Worm (Caenorhabditis elegans) whole organism, late embryonic: ENCODE measurements around the gene F52B11.5.

Experiments used
- C08G9.2 ChIP-seq: sonication (generic microtip); optimal IDR thresholded peaks from 2 replicates; lab custom pipeline; 2016; ENCODE audit warnings: mild to moderate bottlenecking, missing genetic modification characterization, moderate library complexity, missing compliant biosample characterization
- C38D4.7 ChIP-seq: fragments of 200-800 bp; sonication (Bioruptor generic); optimal IDR thresholded peaks from 2 replicates; lab custom pipeline; 2018; ENCODE audit warnings: mild to moderate bottlenecking, missing genetic modification characterization, moderate library complexity, missing compliant biosample characterization
- K09A11.1 ChIP-seq: sonication (generic microtip); optimal IDR thresholded peaks from 2 replicates; lab custom pipeline; 2017; ENCODE audit warnings: antibody characterized with exemption, mild to moderate bottlenecking, missing genetic modification characterization, missing compliant biosample characterization; ENCODE audit not compliant: insufficient read depth
- T23F11.4 ChIP-seq: fragments of 200-800 bp; sonication (Bioruptor generic); optimal IDR thresholded peaks from 2 replicates; lab custom pipeline; 2018; ENCODE audit warnings: mild to moderate bottlenecking, missing genetic modification characterization, missing compliant biosample characterization
- ahr-1 ChIP-seq: sonication (generic microtip); optimal IDR thresholded peaks from 2 replicates; lab custom pipeline; 2016; ENCODE audit warnings: missing genetic modification characterization, missing compliant biosample characterization
- ceh-19 ChIP-seq: fragments of 200-800 bp; sonication (Bioruptor generic); optimal IDR thresholded peaks from 2 replicates; lab custom pipeline; 2018; ENCODE audit warnings: mild to moderate bottlenecking, missing genetic modification characterization, missing compliant biosample characterization
- ceh-24 ChIP-seq: sonication (generic microtip); optimal IDR thresholded peaks from 2 replicates; lab custom pipeline; 2016; ENCODE audit warnings: mild to moderate bottlenecking, missing genetic modification characterization, missing compliant biosample characterization
- ceh-30 ChIP-seq: fragments of 150-350 bp; optimal IDR thresholded peaks from 2 replicates; lab custom pipeline; 2014; ENCODE audit warnings: missing biosample characterization, missing genetic modification characterization
- ceh-31 ChIP-seq: sonication (generic microtip); optimal IDR thresholded peaks from 2 replicates; lab custom pipeline; 2016; ENCODE audit warnings: missing genetic modification characterization, missing compliant biosample characterization
- ceh-34 ChIP-seq: sonication (generic microtip); optimal IDR thresholded peaks from 2 replicates; lab custom pipeline; 2016; ENCODE audit warnings: mild to moderate bottlenecking, missing genetic modification characterization, missing compliant biosample characterization
- ceh-48 ChIP-seq: sonication (generic microtip); optimal IDR thresholded peaks from 2 replicates; lab custom pipeline; 2016; ENCODE audit warnings: missing genetic modification characterization, inconsistent platforms, missing compliant biosample characterization
- ceh-6 ChIP-seq: fragments of 200-800 bp; sonication (Bioruptor generic); optimal IDR thresholded peaks from 2 replicates; lab custom pipeline; 2018; ENCODE audit warnings: mild to moderate bottlenecking, missing genetic modification characterization, missing compliant biosample characterization
- ceh-9 ChIP-seq: sonication (generic microtip); optimal IDR thresholded peaks from 2 replicates; lab custom pipeline; 2016; ENCODE audit warnings: mild to moderate bottlenecking, missing genetic modification characterization, inconsistent platforms, missing compliant biosample characterization
- dmd-4 ChIP-seq: sonication (generic microtip); optimal IDR thresholded peaks from 2 replicates; lab custom pipeline; 2016; ENCODE audit warnings: borderline replicate concordance, missing genetic modification characterization, missing compliant biosample characterization
- dve-1 ChIP-seq: sonication (generic microtip); optimal IDR thresholded peaks from 2 replicates; lab custom pipeline; 2017; ENCODE audit warnings: antibody characterized with exemption, mild to moderate bottlenecking, missing genetic modification characterization, missing compliant biosample characterization
- elt-2 ChIP-seq: sonication (generic microtip); optimal IDR thresholded peaks from 2 replicates; lab custom pipeline; 2016; ENCODE audit warnings: missing genetic modification reagents, missing genetic modification characterization, missing compliant biosample characterization
- elt-4 ChIP-seq: sonication (generic microtip); optimal IDR thresholded peaks from 2 replicates; lab custom pipeline; 2016; ENCODE audit warnings: missing genetic modification characterization, missing compliant biosample characterization
- eyg-1 ChIP-seq: sonication (generic microtip); optimal IDR thresholded peaks from 2 replicates; lab custom pipeline; 2016; ENCODE audit warnings: missing genotype, missing genetic modification characterization, missing compliant biosample characterization
- fax-1 ChIP-seq: sonication (generic microtip); optimal IDR thresholded peaks from 2 replicates; lab custom pipeline; 2016; ENCODE audit warnings: missing genotype, missing genetic modification characterization, missing compliant biosample characterization
- fkh-10 ChIP-seq: fragments of 150-350 bp; optimal IDR thresholded peaks from 2 replicates; lab custom pipeline; 2014; ENCODE audit warnings: missing biosample characterization, missing genetic modification reagents, missing genetic modification characterization
- fkh-6 ChIP-seq: sonication (generic microtip); optimal IDR thresholded peaks from 2 replicates; lab custom pipeline; 2016; ENCODE audit warnings: missing genetic modification characterization, missing compliant biosample characterization
- hlh-13 ChIP-seq: fragments of 200-800 bp; sonication (Bioruptor generic); optimal IDR thresholded peaks from 2 replicates; lab custom pipeline; 2018; ENCODE audit warnings: mild to moderate bottlenecking, missing genetic modification characterization, missing compliant biosample characterization
- hlh-15 ChIP-seq: sonication (generic microtip); optimal IDR thresholded peaks from 2 replicates; lab custom pipeline; 2016; ENCODE audit warnings: missing genetic modification characterization, missing compliant biosample characterization
- hlh-30 ChIP-seq: sonication (generic microtip); optimal IDR thresholded peaks from 2 replicates; lab custom pipeline; 2017; ENCODE audit warnings: antibody characterized with exemption, missing genetic modification characterization, missing compliant biosample characterization; ENCODE audit not compliant: insufficient read depth
- hlh-8 ChIP-seq: sonication (generic microtip); optimal IDR thresholded peaks from 2 replicates; lab custom pipeline; 2016; ENCODE audit warnings: missing genotype, missing genetic modification characterization, missing compliant biosample characterization
- lim-6 ChIP-seq: sonication (generic microtip); optimal IDR thresholded peaks from 2 replicates; lab custom pipeline; 2016; ENCODE audit warnings: missing genetic modification characterization, missing compliant biosample characterization
- lin-11 ChIP-seq: fragments of 200-800 bp; sonication (Bioruptor generic); optimal IDR thresholded peaks from 2 replicates; lab custom pipeline; 2018; ENCODE audit warnings: mild to moderate bottlenecking, missing genetic modification characterization, missing compliant biosample characterization
- madf-2 ChIP-seq: sonication (generic microtip); optimal IDR thresholded peaks from 2 replicates; lab custom pipeline; 2017; ENCODE audit warnings: missing genetic modification characterization, missing compliant biosample characterization
- mec-3 ChIP-seq: sonication (generic microtip); optimal IDR thresholded peaks from 2 replicates; lab custom pipeline; 2016; ENCODE audit warnings: borderline replicate concordance, missing genetic modification characterization, missing compliant biosample characterization
- nfya-1 ChIP-seq: sonication (generic microtip); optimal IDR thresholded peaks from 2 replicates; lab custom pipeline; 2017; ENCODE audit warnings: missing genetic modification characterization, mild to moderate bottlenecking, missing compliant biosample characterization, antibody characterized with exemption, moderate library complexity
- nhr-11 ChIP-seq: fragments of 150-350 bp; optimal IDR thresholded peaks from 2 replicates; lab custom pipeline; 2014; ENCODE audit warnings: missing biosample characterization, missing genetic modification characterization
- nhr-232 ChIP-seq: sonication (generic microtip); optimal IDR thresholded peaks from 2 replicates; lab custom pipeline; 2016; ENCODE audit warnings: missing genetic modification characterization, missing compliant biosample characterization
- npax-4 ChIP-seq: sonication (generic microtip); optimal IDR thresholded peaks from 2 replicates; lab custom pipeline; 2016; ENCODE audit warnings: missing genetic modification characterization, missing compliant biosample characterization
- pag-3 ChIP-seq: sonication (generic microtip); optimal IDR thresholded peaks from 2 replicates; lab custom pipeline; 2016; ENCODE audit warnings: missing compliant biosample characterization, missing genetic modification characterization, borderline replicate concordance
- pax-1 ChIP-seq: fragments of 150-350 bp; optimal IDR thresholded peaks from 2 replicates; lab custom pipeline; 2014; ENCODE audit warnings: missing biosample characterization, missing genetic modification characterization
- pha-2 ChIP-seq: sonication (generic microtip); optimal IDR thresholded peaks from 2 replicates; lab custom pipeline; 2017; ENCODE audit warnings: mild to moderate bottlenecking, missing genetic modification characterization, missing compliant biosample characterization
- pqm-1 ChIP-seq: sonication (generic microtip); optimal IDR thresholded peaks from 2 replicates; lab custom pipeline; 2016; ENCODE audit warnings: missing genetic modification characterization, missing compliant biosample characterization
- tbx-2 ChIP-seq: sonication (generic microtip); optimal IDR thresholded peaks from 2 replicates; lab custom pipeline; 2016; ENCODE audit warnings: missing genetic modification characterization, missing compliant biosample characterization
- tbx-7 ChIP-seq: sonication (generic microtip); optimal IDR thresholded peaks from 2 replicates; lab custom pipeline; 2016; ENCODE audit warnings: missing genotype, missing genetic modification characterization, missing compliant biosample characterization
- zip-5 ChIP-seq: sonication (generic microtip); optimal IDR thresholded peaks from 2 replicates; lab custom pipeline; 2016; ENCODE audit warnings: missing genetic modification characterization, missing compliant biosample characterization
- ztf-16 ChIP-seq: sonication (generic microtip); optimal IDR thresholded peaks from 2 replicates; lab custom pipeline; 2017; ENCODE audit warnings: missing genetic modification characterization, missing compliant biosample characterization

The F52B11.5 gene

ce11 chrIV:14106274-14106673, 3.2 kb upstream of the F52B11.5 start, which contains the start of gene ins-34:
ins-34 (plus strand) TSS chrIV:14106574.
- TF ChIP-seq hlh-30 (tag; lab: Kevin White, UChicago) (no peak), pha-2 (tag; lab: Kevin White, UChicago) (no peak), fax-1 (tag; lab: Kevin White, UChicago) (no peak)

DNA sequence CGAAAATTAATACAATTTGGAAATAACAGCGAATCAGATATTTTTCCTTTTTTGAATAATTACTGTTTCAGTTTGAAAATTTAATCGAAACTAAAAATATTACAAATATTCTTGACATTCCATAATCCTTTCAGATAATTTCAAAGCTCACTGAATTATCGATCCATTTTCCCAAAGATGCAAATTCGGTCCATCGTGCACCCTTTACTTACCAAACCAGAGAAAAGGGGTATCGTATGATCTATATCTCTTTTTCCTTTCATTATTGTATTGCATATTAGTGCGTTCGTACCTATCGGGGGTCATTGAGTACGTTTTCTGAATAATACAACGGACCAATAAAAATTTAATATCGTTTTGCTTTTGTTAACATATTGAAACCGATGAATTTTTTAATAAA, 1.7 kb upstream of the F52B11.5 start:
- TF ChIP-seq nhr-232 (tag; lab: Kevin White, UChicago) (no peak), ceh-34 (tag; lab: Kevin White, UChicago) (no peak), npax-4 (tag; lab: Kevin White, UChicago) (no peak), elt-2 (no peak), nfya-1 (tag; lab: Kevin White, UChicago) (no peak), K09A11.1 (tag; lab: Kevin White, UChicago) (no peak), ceh-48 (tag; lab: Kevin White, UChicago) (no peak), tbx-7 (tag; lab: Kevin White, UChicago) (no peak), ceh-31 (tag; lab: Kevin White, UChicago) (no peak), fkh-10 (GFP tag; lab: Kevin White, UChicago) (no peak), tbx-2 (tag; lab: Kevin White, UChicago) (no peak), ceh-6 (GFP tag; lab: Kevin White, UChicago) (no peak), fax-1 (tag; lab: Kevin White, UChicago) (no peak), ceh-30 (tag; lab: Kevin White, UChicago) (no peak), ceh-19 (GFP tag; lab: Kevin White, UChicago) (no peak), hlh-15 (no peak), C08G9.2 (tag; lab: Kevin White, UChicago) (no peak), hlh-8 (tag; lab: Kevin White, UChicago) (no peak), zip-5 (tag; lab: Kevin White, UChicago) (no peak)

ce11 chrIV:14099256-14099655, 3.8 kb downstream of the F52B11.5 start, which contains the start of gene col-133:
col-133 (minus strand) TSS chrIV:14099356.
- no peak for TF ChIP-seq pqm-1 (tag; lab: Kevin White, UChicago)
- TF ChIP-seq, all 69 proteins: peak for 0

ce11 chrIV:14098540-14099098, 4.4 kb downstream of the F52B11.5 start:
- TF ChIP-seq ztf-16 (tag; lab: Kevin White, UChicago) = no peak
- no peak for TF ChIP-seq madf-2
- TF ChIP-seq mec-3 = peak; percentile 21
- no peak for TF ChIP-seq pax-1
- no peak for TF ChIP-seq lim-6 (tag; lab: Kevin White, UChicago)
- TF ChIP-seq C38D4.7 (GFP tag; lab: Kevin White, UChicago) = no peak
- no peak for TF ChIP-seq ceh-19 (GFP tag; lab: Kevin White, UChicago)
- no peak for TF ChIP-seq elt-4 (tag; lab: Kevin White, UChicago)

ce11 chrIV:14091242-14091641, 11.8 kb downstream of the F52B11.5 start, which contains the start of gene noah-2:
noah-2 (plus strand) TSS chrIV:14091254.
- no peak for TF ChIP-seq fkh-6 (tag; lab: Kevin White, UChicago)
- no peak for TF ChIP-seq nhr-11 (tag; lab: Kevin White, UChicago)
- no peak for TF ChIP-seq lin-11 (tag; lab: Kevin White, UChicago)
- no peak for TF ChIP-seq hlh-13
- no peak for TF ChIP-seq ceh-30 (tag; lab: Kevin White, UChicago)
- no peak for TF ChIP-seq T23F11.4 (GFP tag; lab: Kevin White, UChicago)
- TF ChIP-seq ceh-9 = no peak
- TF ChIP-seq nhr-232 (tag; lab: Kevin White, UChicago) = no peak
- TF ChIP-seq dve-1 = no peak
- no peak for TF ChIP-seq dmd-4 (tag; lab: Kevin White, UChicago)
- no peak for TF ChIP-seq ahr-1
- TF ChIP-seq ztf-16 (tag; lab: Kevin White, UChicago) = no peak
- TF ChIP-seq ceh-24 = no peak
- no peak for TF ChIP-seq ceh-31 (tag; lab: Kevin White, UChicago)
- no peak for TF ChIP-seq pag-3
- TF ChIP-seq tbx-7 (tag; lab: Kevin White, UChicago) = no peak
- TF ChIP-seq fax-1 (tag; lab: Kevin White, UChicago) = no peak
- TF ChIP-seq ceh-48 (tag; lab: Kevin White, UChicago) = no peak
- TF ChIP-seq eyg-1 (tag; lab: Kevin White, UChicago) = no peak
- TF ChIP-seq, all 69 proteins: peak for 0
